Fruit fly (Drosophila melanogaster) whole organism, adult: ENCODE measurements around the gene CG42823.

Experiments used
- CG1620 ChIP-seq: fragments of 200-800 bp; sonication (Bioruptor generic); optimal IDR thresholded peaks from 2 replicates; lab custom pipeline; 2016; ENCODE audit warnings: missing biosample characterization, missing genetic modification characterization
- CG33017 ChIP-seq: fragments of 200-800 bp; sonication (Bioruptor generic); optimal IDR thresholded peaks from 2 replicates; lab custom pipeline; 2018; ENCODE audit warnings: missing biosample characterization, mild to moderate bottlenecking, missing genetic modification characterization, moderate library complexity
- Clk ChIP-seq: fragments of 200-800 bp; sonication (Bioruptor generic); optimal IDR thresholded peaks from 2 replicates; lab custom pipeline; 2017; ENCODE audit warnings: missing biosample characterization, missing genetic modification characterization
- bab1 ChIP-seq: fragments of 200-800 bp; sonication (Bioruptor generic); optimal IDR thresholded peaks from 3 replicates; lab custom pipeline; 2019; ENCODE audit warnings: missing biosample characterization, mild to moderate bottlenecking, missing genetic modification characterization, moderate library complexity
- cic ChIP-seq: fragments of 200-800 bp; sonication (Bioruptor generic); optimal IDR thresholded peaks from 2 replicates; lab custom pipeline; 2017; ENCODE audit warnings: missing biosample characterization, mild to moderate bottlenecking, missing genetic modification characterization, moderate library complexity
- cnc ChIP-seq, 2 experiments: fragments of >200 bp; optimal IDR thresholded peaks; 2 replicates each; lab custom pipeline; 2017

DNA sequence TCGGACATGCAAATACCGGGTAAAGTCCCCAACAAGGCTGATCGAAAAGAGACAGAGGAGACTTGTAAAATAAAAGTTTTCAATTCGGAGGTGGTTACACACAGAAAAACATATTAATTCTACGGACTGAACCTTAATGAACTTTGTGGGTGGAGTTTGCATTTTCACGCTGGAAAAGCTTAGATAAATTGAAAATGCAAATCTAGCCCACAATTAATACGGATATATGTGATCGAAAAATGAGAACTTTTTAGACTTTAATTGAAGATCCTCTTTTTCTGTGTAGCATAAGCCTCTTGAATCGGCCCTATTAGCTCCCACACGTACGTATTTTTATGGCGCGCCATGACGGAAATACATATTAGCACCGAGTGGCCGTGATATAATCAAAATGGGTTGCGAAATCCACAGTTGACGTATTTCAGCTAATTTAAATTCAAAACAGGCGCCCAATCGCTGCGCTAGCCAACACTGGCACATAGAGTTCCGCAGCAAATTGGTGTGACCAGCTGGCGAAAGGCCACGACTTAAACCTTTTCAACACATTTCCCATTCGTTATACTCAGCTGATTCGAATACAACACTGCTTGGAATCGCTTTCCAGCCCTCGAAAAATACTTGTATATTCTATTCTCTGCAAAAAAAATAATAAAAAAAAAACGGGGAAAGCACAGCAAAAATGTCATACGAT, 19.4 kb downstream of the CG42823 start:
- TF ChIP-seq bab1 (GFP tag; lab: Kevin White, UChicago) (peak; percentile 83), cnc (optimal IDR thresholded peaks at IDR 0.05; lab: Kevin White, UChicago) (no peak), cic (GFP tag; lab: Kevin White, UChicago) (peak; percentile 56), CG33017 (peak; percentile 55), CG1620 (peak; percentile 84), Clk (GFP tag; lab: Kevin White, UChicago) (no peak)
